Worm (Caenorhabditis elegans) whole organism, late embryonic: ENCODE data around the gene sre-30.

Experiments used
- C38D4.7 ChIP-seq: fragments of 200-800 bp; sonication (Bioruptor generic); optimal IDR thresholded peaks from 2 replicates; lab custom pipeline; 2018; ENCODE audit warnings: mild to moderate bottlenecking, missing genetic modification characterization, moderate library complexity, missing compliant biosample characterization
- F13H6.1 ChIP-seq: sonication (generic microtip); optimal IDR thresholded peaks from 2 replicates; lab custom pipeline; 2016; ENCODE audit warnings: missing genetic modification characterization, missing compliant biosample characterization
- K02D7.2 ChIP-seq: sonication (generic microtip); optimal IDR thresholded peaks from 2 replicates; lab custom pipeline; 2017; ENCODE audit warnings: mild to moderate bottlenecking, missing genetic modification characterization, missing compliant biosample characterization
- T23F11.4 ChIP-seq: fragments of 200-800 bp; sonication (Bioruptor generic); optimal IDR thresholded peaks from 2 replicates; lab custom pipeline; 2018; ENCODE audit warnings: mild to moderate bottlenecking, missing genetic modification characterization, missing compliant biosample characterization
- Y22D7AL.16 ChIP-seq: sonication (generic microtip); optimal IDR thresholded peaks from 2 replicates; lab custom pipeline; 2016; ENCODE audit warnings: missing genetic modification characterization, missing compliant biosample characterization
- ahr-1 ChIP-seq: sonication (generic microtip); optimal IDR thresholded peaks from 2 replicates; lab custom pipeline; 2016; ENCODE audit warnings: missing genetic modification characterization, missing compliant biosample characterization
- ama-1 ChIP-seq: fragments of 150-350 bp; optimal IDR thresholded peaks from 2 replicates; lab custom pipeline; 2014
- ceh-14 ChIP-seq: sonication (generic microtip); optimal IDR thresholded peaks from 2 replicates; lab custom pipeline; 2016; ENCODE audit warnings: missing genotype, missing genetic modification characterization, missing compliant biosample characterization
- ceh-2 ChIP-seq: sonication (generic microtip); optimal IDR thresholded peaks from 2 replicates; lab custom pipeline; 2016; ENCODE audit warnings: missing genotype, missing genetic modification characterization, missing compliant biosample characterization
- ceh-31 ChIP-seq: sonication (generic microtip); optimal IDR thresholded peaks from 2 replicates; lab custom pipeline; 2016; ENCODE audit warnings: missing genetic modification characterization, missing compliant biosample characterization
- ceh-34 ChIP-seq: sonication (generic microtip); optimal IDR thresholded peaks from 2 replicates; lab custom pipeline; 2016; ENCODE audit warnings: mild to moderate bottlenecking, missing genetic modification characterization, missing compliant biosample characterization
- ceh-48 ChIP-seq: sonication (generic microtip); optimal IDR thresholded peaks from 2 replicates; lab custom pipeline; 2016; ENCODE audit warnings: missing genetic modification characterization, inconsistent platforms, missing compliant biosample characterization
- ceh-6 ChIP-seq: fragments of 200-800 bp; sonication (Bioruptor generic); optimal IDR thresholded peaks from 2 replicates; lab custom pipeline; 2018; ENCODE audit warnings: mild to moderate bottlenecking, missing genetic modification characterization, missing compliant biosample characterization
- ceh-9 ChIP-seq: sonication (generic microtip); optimal IDR thresholded peaks from 2 replicates; lab custom pipeline; 2016; ENCODE audit warnings: mild to moderate bottlenecking, missing genetic modification characterization, inconsistent platforms, missing compliant biosample characterization
- che-1 ChIP-seq: sonication (generic microtip); optimal IDR thresholded peaks from 2 replicates; lab custom pipeline; 2016; ENCODE audit warnings: mild to moderate bottlenecking, missing genetic modification characterization, missing compliant biosample characterization
- dmd-4 ChIP-seq: sonication (generic microtip); optimal IDR thresholded peaks from 2 replicates; lab custom pipeline; 2016; ENCODE audit warnings: borderline replicate concordance, missing genetic modification characterization, missing compliant biosample characterization
- dve-1 ChIP-seq: sonication (generic microtip); optimal IDR thresholded peaks from 2 replicates; lab custom pipeline; 2017; ENCODE audit warnings: antibody characterized with exemption, mild to moderate bottlenecking, missing genetic modification characterization, missing compliant biosample characterization
- elt-2 ChIP-seq: sonication (generic microtip); optimal IDR thresholded peaks from 2 replicates; lab custom pipeline; 2016; ENCODE audit warnings: missing genetic modification reagents, missing genetic modification characterization, missing compliant biosample characterization
- elt-4 ChIP-seq: sonication (generic microtip); optimal IDR thresholded peaks from 2 replicates; lab custom pipeline; 2016; ENCODE audit warnings: missing genetic modification characterization, missing compliant biosample characterization
- ets-4 ChIP-seq: sonication (generic microtip); optimal IDR thresholded peaks from 2 replicates; lab custom pipeline; 2016; ENCODE audit warnings: missing genetic modification characterization, missing compliant biosample characterization
- eyg-1 ChIP-seq: sonication (generic microtip); optimal IDR thresholded peaks from 2 replicates; lab custom pipeline; 2016; ENCODE audit warnings: missing genotype, missing genetic modification characterization, missing compliant biosample characterization
- fax-1 ChIP-seq: sonication (generic microtip); optimal IDR thresholded peaks from 2 replicates; lab custom pipeline; 2016; ENCODE audit warnings: missing genotype, missing genetic modification characterization, missing compliant biosample characterization
- gmeb-2 ChIP-seq: sonication (generic microtip); optimal IDR thresholded peaks from 2 replicates; lab custom pipeline; 2016; ENCODE audit warnings: missing genetic modification characterization, inconsistent platforms, missing compliant biosample characterization
- hlh-13 ChIP-seq: fragments of 200-800 bp; sonication (Bioruptor generic); optimal IDR thresholded peaks from 2 replicates; lab custom pipeline; 2018; ENCODE audit warnings: mild to moderate bottlenecking, missing genetic modification characterization, missing compliant biosample characterization
- hlh-15 ChIP-seq: sonication (generic microtip); optimal IDR thresholded peaks from 2 replicates; lab custom pipeline; 2016; ENCODE audit warnings: missing genetic modification characterization, missing compliant biosample characterization
- hlh-30 ChIP-seq: sonication (generic microtip); optimal IDR thresholded peaks from 2 replicates; lab custom pipeline; 2017; ENCODE audit warnings: antibody characterized with exemption, missing genetic modification characterization, missing compliant biosample characterization; ENCODE audit not compliant: insufficient read depth
- lim-6 ChIP-seq: sonication (generic microtip); optimal IDR thresholded peaks from 2 replicates; lab custom pipeline; 2016; ENCODE audit warnings: missing genetic modification characterization, missing compliant biosample characterization
- lin-11 ChIP-seq: fragments of 200-800 bp; sonication (Bioruptor generic); optimal IDR thresholded peaks from 2 replicates; lab custom pipeline; 2018; ENCODE audit warnings: mild to moderate bottlenecking, missing genetic modification characterization, missing compliant biosample characterization
- madf-2 ChIP-seq: sonication (generic microtip); optimal IDR thresholded peaks from 2 replicates; lab custom pipeline; 2017; ENCODE audit warnings: missing genetic modification characterization, missing compliant biosample characterization
- odd-2 ChIP-seq: sonication (generic microtip); optimal IDR thresholded peaks from 2 replicates; lab custom pipeline; 2017; ENCODE audit warnings: antibody characterized with exemption, mild to moderate bottlenecking, missing genetic modification characterization, missing compliant biosample characterization
- pat-9 ChIP-seq: fragments of 200-800 bp; sonication (Bioruptor generic); optimal IDR thresholded peaks from 2 replicates; lab custom pipeline; 2018; ENCODE audit warnings: mild to moderate bottlenecking, missing genetic modification characterization, moderate library complexity, missing compliant biosample characterization
- pha-2 ChIP-seq: sonication (generic microtip); optimal IDR thresholded peaks from 2 replicates; lab custom pipeline; 2017; ENCODE audit warnings: mild to moderate bottlenecking, missing genetic modification characterization, missing compliant biosample characterization
- pqm-1 ChIP-seq: sonication (generic microtip); optimal IDR thresholded peaks from 2 replicates; lab custom pipeline; 2016; ENCODE audit warnings: missing genetic modification characterization, missing compliant biosample characterization
- pros-1 ChIP-seq: fragments of 150-350 bp; optimal IDR thresholded peaks from 2 replicates; lab custom pipeline; 2014; ENCODE audit warnings: missing biosample characterization, missing genetic modification reagents, missing genetic modification characterization
- sox-2 ChIP-seq: fragments of 200-800 bp; sonication (Bioruptor generic); IDR thresholded peaks from 2 replicates; pipeline ENCODE4 v1.3.6; 2022; ENCODE audit warnings: missing genetic modification reagents, missing genetic modification characterization, missing compliant biosample characterization
- tbx-7 ChIP-seq: sonication (generic microtip); optimal IDR thresholded peaks from 2 replicates; lab custom pipeline; 2016; ENCODE audit warnings: missing genotype, missing genetic modification characterization, missing compliant biosample characterization
- ttx-3 ChIP-seq: sonication (generic microtip); optimal IDR thresholded peaks from 2 replicates; lab custom pipeline; 2016; ENCODE audit warnings: missing genetic modification reagents, missing genetic modification characterization, missing compliant biosample characterization
- unc-55 ChIP-seq: sonication (generic microtip); optimal IDR thresholded peaks from 2 replicates; lab custom pipeline; 2017; ENCODE audit warnings: missing biosample characterization, missing genetic modification reagents, missing genetic modification characterization
- unc-86 ChIP-seq: sonication (generic microtip); optimal IDR thresholded peaks from 2 replicates; lab custom pipeline; 2016; ENCODE audit warnings: missing genetic modification characterization, missing compliant biosample characterization

sre-30 gene

ce11 chrII:12412417-12412816 lies 6.1 kb upstream of the sre-30 start, which contains the start of gene Y57A10C.1:
TSS of gene Y57A10C.1 (minus strand) at chrII:12412517.
- TF ChIP-seq fax-1 (no peak), hlh-30 (tag; lab: Kevin White, UChicago) (no peak), ahr-1 (tag; lab: Kevin White, UChicago) (no peak)

- no peak for TF ChIP-seq ceh-48 (tag; lab: Kevin White, UChicago)
- no peak for TF ChIP-seq ceh-34 (tag; lab: Kevin White, UChicago)
- TF ChIP-seq unc-86 (tag; lab: Kevin White, UChicago) = no peak
- no peak for TF ChIP-seq F13H6.1 (tag; lab: Kevin White, UChicago)
- no peak for TF ChIP-seq fax-1
- TF ChIP-seq ceh-9 (tag; lab: Kevin White, UChicago) = no peak
- TF ChIP-seq ets-4 (tag; lab: Kevin White, UChicago) = no peak
- TF ChIP-seq T23F11.4 = no peak
- no peak for TF ChIP-seq Y22D7AL.16 (tag; lab: Kevin White, UChicago)
- TF ChIP-seq che-1 (tag; lab: Kevin White, UChicago) = no peak
- no peak for TF ChIP-seq tbx-7 (tag; lab: Kevin White, UChicago)
- TF ChIP-seq unc-55 (GFP tag; lab: Kevin White, UChicago) = no peak
- TF ChIP-seq ceh-31 = no peak
- no peak for TF ChIP-seq odd-2
- no peak for TF ChIP-seq ttx-3 (tag; lab: Kevin White, UChicago)
These were observed 3.8 kb upstream of the sre-30 start, which contains the start of gene F57G9.3 for ce11 chrII:12410107-12410506. TSS of gene F57G9.3 (minus strand) at chrII:12410207.

- no peak for TF ChIP-seq gmeb-2
- TF ChIP-seq lin-11 (tag; lab: Kevin White, UChicago) = no peak
- TF ChIP-seq pha-2 (tag; lab: Kevin White, UChicago) = no peak
- no peak for TF ChIP-seq ceh-31
- TF ChIP-seq pat-9 = no peak
- TF ChIP-seq pqm-1 (tag; lab: Kevin White, UChicago) = no peak
- TF ChIP-seq madf-2 (tag; lab: Kevin White, UChicago) = no peak
- TF ChIP-seq hlh-15 = no peak
- no peak for TF ChIP-seq ceh-2 (tag; lab: Kevin White, UChicago)
- TF ChIP-seq ttx-3 (tag; lab: Kevin White, UChicago) = no peak
- no peak for TF ChIP-seq sox-2 (GFP tag; lab: Robert Waterston, UW)
- no peak for TF ChIP-seq elt-4 (tag; lab: Kevin White, UChicago)
- TF ChIP-seq ceh-6 (GFP tag; lab: Kevin White, UChicago) = no peak
- no peak for TF ChIP-seq dmd-4 (tag; lab: Kevin White, UChicago)
These were observed 2.4 kb upstream of the sre-30 start, which contains the start of gene sre-31 for ce11 chrII:12408717-12409116. TSS of gene sre-31 (minus strand) at chrII:12408817.

ce11 chrII:12401791-12402190 lies 4.5 kb downstream of the sre-30 start, which contains the start of gene sre-29:
TSS of gene sre-29 (minus strand) at chrII:12401891.
- TF ChIP-seq lim-6 (tag; lab: Kevin White, UChicago) (no peak), elt-2 (tag; lab: Kevin White, UChicago) (no peak), unc-86 (tag; lab: Kevin White, UChicago) (no peak), ceh-48 (tag; lab: Kevin White, UChicago) (no peak), tbx-7 (tag; lab: Kevin White, UChicago) (no peak), ama-1 (no peak), dve-1 (tag; lab: Kevin White, UChicago) (no peak), C38D4.7 (GFP tag; lab: Kevin White, UChicago) (no peak), eyg-1 (tag; lab: Kevin White, UChicago) (no peak), hlh-13 (GFP tag; lab: Kevin White, UChicago) (no peak), ceh-14 (tag; lab: Kevin White, UChicago) (no peak), ceh-34 (tag; lab: Kevin White, UChicago) (no peak), K02D7.2 (tag; lab: Kevin White, UChicago) (no peak), ceh-6 (GFP tag; lab: Kevin White, UChicago) (no peak), ets-4 (tag; lab: Kevin White, UChicago) (no peak), F13H6.1 (tag; lab: Kevin White, UChicago) (no peak), pros-1 (tag; lab: Kevin White, UChicago) (no peak), ceh-31 (no peak), ttx-3 (tag; lab: Kevin White, UChicago) (no peak)
